Worm (Caenorhabditis elegans) whole organism, L4/young adult: ENCODE results near the gene F33G12.3.

Experiments
- W03F9.2 ChIP-seq: fragments of 150-350 bp; optimal IDR thresholded peaks from 2 replicates; lab custom pipeline; 2014; ENCODE audit warnings: missing biosample characterization, missing genetic modification characterization
- dao-5 ChIP-seq: sonication (generic microtip); optimal IDR thresholded peaks from 2 replicates; lab custom pipeline; 2016; ENCODE audit warnings: missing genotype, missing genetic modification characterization, moderate library complexity, missing compliant biosample characterization
- him-1 ChIP-seq: sonication (generic microtip); optimal IDR thresholded peaks from 2 replicates; lab custom pipeline; 2016; ENCODE audit warnings: missing genotype, missing genetic modification reagents, missing genetic modification characterization, missing compliant biosample characterization

Gene F33G12.3

ce11 chrII:5033935-5034334, at the start of gene F33G12.3:
Gene F33G12.3 (minus strand): TSS chrII:5034035.
- no peak for TF ChIP-seq dao-5 (tag; lab: Kevin White, UChicago)
- no peak for TF ChIP-seq him-1
- no peak for TF ChIP-seq W03F9.2 (tag; lab: Kevin White, UChicago)

DNA sequence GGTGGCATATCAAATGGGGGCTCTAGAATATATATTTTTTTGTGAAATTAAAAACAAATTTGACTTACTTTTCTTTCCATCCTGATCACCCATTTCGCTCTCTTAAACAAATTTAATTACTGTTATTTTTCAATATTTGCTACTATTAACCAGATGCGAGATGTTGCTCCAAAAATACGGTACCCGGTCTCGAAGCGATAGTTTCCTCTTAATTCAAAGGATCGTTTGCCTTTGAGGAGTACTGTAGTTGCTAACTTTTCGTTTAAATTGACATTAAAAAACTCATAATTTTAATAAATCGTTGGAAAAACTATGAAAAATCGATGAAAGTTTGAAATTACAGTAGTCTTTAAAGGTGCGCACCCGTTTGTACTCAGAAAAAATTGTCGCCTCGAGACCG, 49.5 kb upstream of the F33G12.3 start, which contains the start of gene C04G6.4:
Gene C04G6.4 (minus strand): TSS at position 101 of the 400 bp plus-strand sequence.
- no peak for TF ChIP-seq W03F9.2 (tag; lab: Kevin White, UChicago)
- no peak for TF ChIP-seq dao-5 (tag; lab: Kevin White, UChicago)
- no peak for TF ChIP-seq him-1

DNA sequence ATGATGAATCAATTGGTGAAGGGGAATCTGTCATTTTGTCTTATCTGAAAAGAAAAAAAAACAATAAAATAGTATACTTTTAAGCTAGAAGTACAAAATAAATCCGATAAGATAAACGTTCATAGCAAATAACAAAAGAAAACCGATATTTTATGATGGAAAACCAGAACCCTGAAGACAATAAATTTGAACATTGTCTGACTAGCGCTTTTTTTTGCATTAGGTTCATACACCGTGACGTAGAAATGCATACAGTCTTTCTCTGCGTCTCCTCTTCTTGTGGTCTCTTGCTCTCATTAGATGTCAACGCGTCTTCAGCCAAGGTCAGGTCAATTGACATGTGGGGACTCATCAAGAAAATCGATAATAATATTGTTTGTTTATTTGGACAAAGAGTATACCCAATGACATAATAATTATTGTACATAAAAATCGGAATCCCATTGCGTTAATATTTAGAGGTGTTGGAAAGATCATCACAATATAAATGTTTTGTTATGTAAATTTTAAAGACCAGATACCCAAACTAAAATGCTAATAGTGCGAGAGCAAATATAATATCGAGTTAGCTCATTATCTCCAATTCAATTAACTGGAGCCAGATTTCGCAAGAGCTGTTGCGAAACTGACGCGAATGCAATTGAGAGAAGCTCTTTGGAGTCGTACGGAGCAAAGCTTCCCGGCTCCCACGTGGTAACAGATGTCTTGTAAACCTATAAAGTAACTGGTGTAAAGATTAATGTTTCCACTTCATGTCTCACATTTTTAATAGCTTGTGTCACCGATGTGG, 47.5 kb upstream of the F33G12.3 start, which contains the start of gene dsh-2:
Gene dsh-2 (minus strand): TSS at position 51 of the 790 bp plus-strand sequence.
- TF ChIP-seq W03F9.2 (tag; lab: Kevin White, UChicago) (peak; percentile 45), him-1 (no peak)

- TF ChIP-seq W03F9.2 (tag; lab: Kevin White, UChicago): no peak
- no peak for TF ChIP-seq him-1
- TF ChIP-seq dao-5 (tag; lab: Kevin White, UChicago): no peak
Observed at ce11 chrII:5071265-5071664, 37.4 kb upstream of the F33G12.3 start, which contains the start of gene C27A2.7. Gene C27A2.7 (minus strand): TSS chrII:5071365.

- TF ChIP-seq dao-5 (tag; lab: Kevin White, UChicago) (no peak), him-1 (no peak), W03F9.2 (tag; lab: Kevin White, UChicago) (no peak)
Observed at ce11 chrII:5069525-5069924, 35.7 kb upstream of the F33G12.3 start, which contains the start of gene idpb-2. Gene idpb-2 (minus strand): TSS chrII:5069625.

ce11 chrII:5067927-5068326, 34.1 kb upstream of the F33G12.3 start, which contains the start of gene C27A2.8:
Gene C27A2.8 (minus strand): TSS chrII:5068043.
- TF ChIP-seq him-1 (no peak), W03F9.2 (tag; lab: Kevin White, UChicago) (no peak), dao-5 (tag; lab: Kevin White, UChicago) (no peak)

ce11 chrII:5066967-5067366, 33.1 kb upstream of the F33G12.3 start:
- no peak for TF ChIP-seq him-1
- TF ChIP-seq dao-5 (tag; lab: Kevin White, UChicago): no peak
- TF ChIP-seq W03F9.2 (tag; lab: Kevin White, UChicago): no peak

DNA sequence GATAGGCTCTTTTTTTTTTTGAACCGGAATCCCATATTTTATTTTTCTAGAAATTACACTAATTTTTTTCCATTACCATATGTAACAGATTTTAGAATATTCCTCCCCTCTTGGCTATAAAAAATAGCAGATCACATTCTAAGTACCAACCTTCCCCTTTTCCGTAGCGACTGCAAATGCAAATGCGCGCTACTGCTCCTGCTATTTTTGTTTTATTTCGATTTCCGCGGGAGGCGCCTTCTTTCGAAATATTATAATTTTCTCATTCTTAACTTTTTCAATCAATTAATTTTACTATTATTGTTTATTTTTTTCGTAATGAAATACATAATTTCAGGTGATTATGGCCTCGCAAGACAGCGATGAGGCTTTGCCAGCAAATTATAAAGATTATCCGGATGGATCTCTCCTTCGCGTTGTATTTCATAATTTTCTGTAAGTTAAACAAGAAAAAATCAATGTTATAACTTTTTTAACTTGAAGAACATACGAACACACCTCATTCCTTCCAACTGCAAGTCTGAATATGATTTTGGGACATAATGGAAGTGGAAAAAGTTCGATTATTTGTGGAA, 28.0 kb upstream of the F33G12.3 start, which contains the start of gene smc-5:
Gene smc-5 (plus strand): TSS at position 332 of the 575 bp plus-strand sequence.
- no peak for TF ChIP-seq dao-5 (tag; lab: Kevin White, UChicago)
- TF ChIP-seq him-1: no peak
- TF ChIP-seq W03F9.2 (tag; lab: Kevin White, UChicago): no peak

DNA sequence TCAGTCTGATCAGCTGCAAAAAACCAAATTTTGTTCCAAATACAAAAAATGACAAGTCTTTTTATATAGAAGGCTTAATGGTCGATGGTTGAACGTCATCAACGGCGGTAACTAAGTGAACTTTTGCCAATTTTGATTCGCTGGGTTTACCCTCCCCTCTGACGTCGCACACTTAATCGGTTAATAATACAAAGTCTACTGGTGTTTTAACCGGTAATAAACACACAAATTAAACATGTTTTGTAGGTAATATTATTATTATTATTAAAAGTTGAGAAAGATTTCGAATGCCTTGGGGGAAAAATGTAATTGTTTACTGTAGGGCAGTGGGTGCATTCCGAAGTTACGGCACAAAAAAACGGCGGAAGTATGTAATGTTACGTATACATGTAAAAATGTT, 26.9 kb upstream of the F33G12.3 start, which contains the start of gene pho-12:
Gene pho-12 (minus strand): TSS at position 101 of the 400 bp plus-strand sequence.
- TF ChIP-seq W03F9.2 (tag; lab: Kevin White, UChicago) (no peak), dao-5 (tag; lab: Kevin White, UChicago) (no peak), him-1 (no peak)

ce11 chrII:5058036-5058435, 24.2 kb upstream of the F33G12.3 start, which contains the start of gene C27A2.12:
Gene C27A2.12 (minus strand): TSS chrII:5058136.
- TF ChIP-seq W03F9.2 (tag; lab: Kevin White, UChicago) (no peak), dao-5 (tag; lab: Kevin White, UChicago) (no peak), him-1 (no peak)

ce11 chrII:5057315-5057714, 23.5 kb upstream of the F33G12.3 start:
- TF ChIP-seq dao-5 (tag; lab: Kevin White, UChicago): peak; percentile 13
- TF ChIP-seq W03F9.2 (tag; lab: Kevin White, UChicago): peak; percentile 12
- peak; percentile 55 for TF ChIP-seq him-1

DNA sequence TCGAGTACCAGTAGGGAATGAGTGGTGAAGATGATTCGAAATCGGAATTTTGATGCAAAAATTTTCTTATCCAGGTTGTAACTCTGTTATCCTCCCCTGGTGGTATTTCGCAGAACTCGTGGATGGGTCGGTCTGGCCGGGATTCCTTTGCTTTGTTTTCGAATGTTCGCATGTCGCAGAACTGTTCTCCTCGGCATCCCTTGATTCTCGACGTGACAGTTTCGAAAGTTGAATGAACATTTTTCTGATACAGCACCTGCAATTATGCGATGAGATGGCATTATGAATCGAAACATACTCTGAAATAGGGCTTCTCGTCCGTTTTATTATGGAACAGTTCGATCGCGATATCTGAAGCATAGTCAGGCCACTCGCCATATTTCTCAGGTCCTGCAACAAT, 22.4 kb upstream of the F33G12.3 start:
- TF ChIP-seq him-1: no peak
- TF ChIP-seq dao-5 (tag; lab: Kevin White, UChicago): no peak
- no peak for TF ChIP-seq W03F9.2 (tag; lab: Kevin White, UChicago)

- peak; percentile 76 for TF ChIP-seq him-1
- TF ChIP-seq dao-5 (tag; lab: Kevin White, UChicago): no peak
- TF ChIP-seq W03F9.2 (tag; lab: Kevin White, UChicago): peak; percentile 94
Observed at ce11 chrII:5055129-5055666, 21.4 kb upstream of the F33G12.3 start, which contains the start of the genes ify-1 and rpl-22. Gene ify-1 (minus strand): TSS chrII:5055179. Gene rpl-22 (plus strand): TSS chrII:5055616.
